Fruit fly (Drosophila melanogaster): Measurements from ENCODE around the gene Sfp23F.

DNA sequence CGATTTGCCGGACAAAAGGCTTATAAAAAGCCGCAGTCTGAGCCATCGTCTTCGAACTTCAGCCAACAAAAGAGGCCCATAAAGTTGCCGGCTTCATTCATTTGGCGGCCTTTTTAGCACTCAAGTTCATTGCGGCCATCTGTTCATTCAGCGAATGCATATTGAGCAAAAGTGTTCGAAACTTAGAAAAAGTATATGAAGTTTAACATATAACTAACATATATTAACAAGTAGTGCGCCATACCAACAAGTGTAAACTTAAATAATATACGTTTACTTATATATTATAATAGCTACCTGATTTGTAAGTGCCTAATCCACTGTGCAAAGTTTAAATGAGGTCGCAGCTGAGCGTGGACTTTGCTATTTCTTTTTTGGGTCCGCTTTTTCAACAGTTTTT lies 48.8 kb upstream of the Sfp23F start:
- TF ChIP-seq CG33017 (tag; optimal IDR thresholded peaks at IDR 0.05) (no peak), CG1620 (GFP tag; optimal IDR thresholded peaks at IDR 0.05) (no peak), CG14711 (tag; optimal IDR thresholded peaks at IDR 0.05) (no peak), cic (GFP tag; optimal IDR thresholded peaks at IDR 0.05) (no peak), Crg-1 (GFP tag; optimal IDR thresholded peaks at IDR 0.05) (no peak), Mnt (GFP tag; optimal IDR thresholded peaks at IDR 0.05) (no peak), Clk (GFP tag; optimal IDR thresholded peaks at IDR 0.05) (no peak), ovo (GFP tag; optimal IDR thresholded peaks at IDR 0.05) (no peak), toe (GFP tag; optimal IDR thresholded peaks at IDR 0.05) (no peak), pad (GFP tag; optimal IDR thresholded peaks at IDR 0.05) (no peak)
